Fruit fly (Drosophila melanogaster) whole organism, embryonic: Measurements from ENCODE around the gene CG6878.

Experiments
- CG6854 ChIP-seq: fragments of 200-800 bp; sonication (Bioruptor generic); optimal IDR thresholded peaks from 3 replicates; lab custom pipeline; 2017; ENCODE audit warnings: missing biosample characterization, mild to moderate bottlenecking, missing genetic modification characterization
- CG8089 ChIP-seq: fragments of 200-800 bp; sonication (Bioruptor generic); optimal IDR thresholded peaks from 3 replicates; lab custom pipeline; 2016; ENCODE audit warnings: missing biosample characterization, missing genetic modification characterization
- CG8281 ChIP-seq: fragments of 200-800 bp; sonication (Bioruptor generic); optimal IDR thresholded peaks from 2 replicates; lab custom pipeline; 2018; ENCODE audit warnings: missing biosample characterization, mild to moderate bottlenecking, missing genetic modification characterization, moderate library complexity
- CHES-1-like ChIP-seq: fragments of 200-800 bp; sonication (Bioruptor generic); optimal IDR thresholded peaks from 2 replicates; lab custom pipeline; 2016; ENCODE audit warnings: missing biosample characterization, missing genetic modification characterization
- HLH4C ChIP-seq: fragments of 200-800 bp; sonication (Bioruptor generic); IDR thresholded peaks from 3 replicates; pipeline ENCODE4 v1.3.6; 2022; ENCODE audit warnings: missing biosample characterization, missing genetic modification characterization; ENCODE audit not compliant: partially characterized antibody
- Hr51 ChIP-seq, 2 experiments: fragments of 200-800 bp; sonication (Bioruptor generic); optimal IDR thresholded peaks; 2 replicates in 1 of 2; 3 replicates in 1 of 2; lab custom pipeline; 2016 to 2018; ENCODE audit warnings: missing biosample characterization in 2 of 2, missing genetic modification characterization in 2 of 2, mild to moderate bottlenecking in 1 of 2, moderate library complexity in 1 of 2
- cato ChIP-seq: fragments of 200-800 bp; sonication (Bioruptor generic); optimal IDR thresholded peaks from 2 replicates; lab custom pipeline; 2016; ENCODE audit warnings: missing biosample characterization, missing genetic modification characterization, borderline replicate concordance
- eyg ChIP-seq: fragments of 200-800 bp; sonication (Bioruptor generic); optimal IDR thresholded peaks from 3 replicates; lab custom pipeline; 2016; ENCODE audit warnings: missing biosample characterization, missing genetic modification characterization
- gsb-n ChIP-seq: fragments of 200-800 bp; sonication (Bioruptor generic); optimal IDR thresholded peaks from 3 replicates; lab custom pipeline; 2018; ENCODE audit warnings: missing biosample characterization, mild to moderate bottlenecking, missing genetic modification characterization
- ind ChIP-seq: fragments of 200-800 bp; sonication (Bioruptor generic); optimal IDR thresholded peaks from 3 replicates; lab custom pipeline; 2016; ENCODE audit warnings: missing biosample characterization, missing genetic modification characterization

- TF ChIP-seq CHES-1-like: no peak
- TF ChIP-seq HLH4C: no peak
- TF ChIP-seq gsb-n: no peak
- no peak for TF ChIP-seq ind (GFP tag; lab: Kevin White, UChicago)
- no peak for TF ChIP-seq CG8281 (tag; lab: Kevin White, UChicago)
- TF ChIP-seq Hr51 (GFP tag; optimal IDR thresholded peaks at IDR 0.05; lab: Kevin White, UChicago): no peak
- TF ChIP-seq eyg (GFP tag; lab: Kevin White, UChicago): no peak
- TF ChIP-seq CG6854 (GFP tag; lab: Kevin White, UChicago): no peak
- no peak for TF ChIP-seq cato (GFP tag; lab: Kevin White, UChicago)
- TF ChIP-seq CG8089 (GFP tag; lab: Kevin White, UChicago): no peak
These were observed 1.4 kb downstream of the CG6878 start for dm6 chr3L:15162988-15163387.
